Worm (Caenorhabditis elegans) whole organism, early embryonic: ENCODE data around the gene ipla-6.

Experiments
- B0310.2 ChIP-seq: sonication (generic microtip); optimal IDR thresholded peaks from 2 replicates; lab custom pipeline; 2016; ENCODE audit warnings: mild to moderate bottlenecking, missing genetic modification characterization, missing compliant biosample characterization
- F13C5.2 ChIP-seq: sonication (generic microtip); optimal IDR thresholded peaks from 2 replicates; lab custom pipeline; 2017; ENCODE audit warnings: mild to moderate bottlenecking, missing genetic modification characterization, inconsistent platforms, missing compliant biosample characterization
- aly-1 ChIP-seq: sonication (generic microtip); optimal IDR thresholded peaks from 2 replicates; lab custom pipeline; 2016; ENCODE audit warnings: missing genetic modification characterization, missing compliant biosample characterization
- ama-1 ChIP-seq: fragments of 150-350 bp; optimal IDR thresholded peaks from 2 replicates; lab custom pipeline; 2014
- ceh-13 ChIP-seq: fragments of 200-800 bp; sonication (Bioruptor generic); optimal IDR thresholded peaks from 2 replicates; lab custom pipeline; 2018; ENCODE audit warnings: mild to moderate bottlenecking, missing genetic modification characterization, missing compliant biosample characterization
- ceh-36 ChIP-seq: sonication (generic microtip); optimal IDR thresholded peaks from 2 replicates; lab custom pipeline; 2016; ENCODE audit warnings: missing genetic modification characterization, inconsistent platforms, missing compliant biosample characterization
- ets-7 ChIP-seq: sonication (generic microtip); optimal IDR thresholded peaks from 2 replicates; lab custom pipeline; 2016; ENCODE audit warnings: missing genotype, missing genetic modification characterization, missing compliant biosample characterization
- flt-1 ChIP-seq: fragments of 200-800 bp; sonication (Bioruptor generic); IDR thresholded peaks from 2 replicates; pipeline ENCODE4 v1.3.6; 2022; ENCODE audit warnings: missing genetic modification characterization, missing compliant biosample characterization
- hmbx-1 ChIP-seq: sonication (generic microtip); optimal IDR thresholded peaks from 2 replicates; lab custom pipeline; 2016; ENCODE audit warnings: mild to moderate bottlenecking, missing genetic modification characterization, missing compliant biosample characterization
- hmg-4 ChIP-seq: fragments of 200-800 bp; sonication (Bioruptor generic); optimal IDR thresholded peaks from 2 replicates; lab custom pipeline; 2018; ENCODE audit warnings: mild to moderate bottlenecking, missing genetic modification characterization, missing compliant biosample characterization
- hnd-1 ChIP-seq: sonication (generic microtip); optimal IDR thresholded peaks from 2 replicates; lab custom pipeline; 2016; ENCODE audit warnings: missing genetic modification characterization, missing compliant biosample characterization
- pes-1 ChIP-seq: fragments of 200-800 bp; sonication (Bioruptor generic); IDR thresholded peaks from 2 replicates; pipeline ENCODE4 v1.3.6; 2022; ENCODE audit warnings: missing genetic modification reagents, missing genetic modification characterization, missing compliant biosample characterization
- scrt-1 ChIP-seq: fragments of 200-800 bp; sonication (Bioruptor generic); IDR thresholded peaks from 2 replicates; pipeline ENCODE4 v1.3.6; 2022; ENCODE audit warnings: missing genetic modification characterization, missing compliant biosample characterization
- sea-1 ChIP-seq: fragments of 200-800 bp; sonication (Bioruptor generic); conservative IDR thresholded peaks from 2 replicates; pipeline ENCODE4 v1.3.6; 2022; ENCODE audit warnings: missing genetic modification characterization, missing compliant biosample characterization
- tbx-11 ChIP-seq: fragments of 200-800 bp; sonication (Bioruptor generic); IDR thresholded peaks from 2 replicates; pipeline ENCODE4 v1.3.6; 2022; ENCODE audit warnings: missing genetic modification characterization, missing compliant biosample characterization
- tbx-37 ChIP-seq: fragments of 200-800 bp; sonication (Bioruptor generic); conservative IDR thresholded peaks from 2 replicates; pipeline ENCODE4 v1.3.6; 2022; ENCODE audit warnings: missing genetic modification reagents, missing genetic modification characterization, missing compliant biosample characterization
- tra-4 ChIP-seq: sonication (generic microtip); optimal IDR thresholded peaks from 2 replicates; lab custom pipeline; 2017; ENCODE audit warnings: missing genetic modification characterization, missing compliant biosample characterization

Gene ipla-6

ce11 chrIV:6372993-6373392, 35.5 kb downstream of the ipla-6 start, which contains the start of gene smg-3:
TSS of gene smg-3 (minus strand) at chrIV:6373093.
- TF ChIP-seq tra-4 (tag; lab: Kevin White, UChicago) (no peak), B0310.2 (tag; lab: Kevin White, UChicago) (no peak), hmbx-1 (no peak), tbx-37 (GFP tag; lab: Robert Waterston, UW) (no peak), F13C5.2 (tag; lab: Kevin White, UChicago) (no peak), pes-1 (no peak)

- TF ChIP-seq ama-1 (lab: Kevin White, UChicago) (no peak), F13C5.2 (tag; lab: Kevin White, UChicago) (no peak), tra-4 (tag; lab: Kevin White, UChicago) (no peak), flt-1 (GFP tag; lab: Robert Waterston, UW) (no peak), tbx-37 (GFP tag; lab: Robert Waterston, UW) (no peak), sea-1 (GFP tag; lab: Robert Waterston, UW) (no peak), ets-7 (tag; lab: Kevin White, UChicago) (no peak), hmbx-1 (no peak), pes-1 (no peak), aly-1 (no peak), hmg-4 (no peak), ceh-36 (tag; lab: Kevin White, UChicago) (no peak), scrt-1 (GFP tag; lab: Robert Waterston, UW) (no peak), hnd-1 (tag; lab: Kevin White, UChicago) (no peak), ceh-13 (GFP tag; lab: Kevin White, UChicago) (no peak), B0310.2 (tag; lab: Kevin White, UChicago) (no peak), tbx-11 (no peak)
Observed at ce11 chrIV:6373721-6374120, 36.3 kb downstream of the ipla-6 start.

ce11 chrIV:6376473-6377115, 39.1 kb downstream of the ipla-6 start, which contains the start of the genes hrpf-2 and bli-6:
TSS of gene hrpf-2 (minus strand) at chrIV:6376523.
TSS of gene bli-6 (plus strand) at chrIV:6377065.
- TF ChIP-seq F13C5.2 (tag; lab: Kevin White, UChicago) (peak; percentile 55), pes-1 (no peak)

ce11 chrIV:6377335-6378069, 40.0 kb downstream of the ipla-6 start:
- no peak for TF ChIP-seq aly-1
- no peak for TF ChIP-seq ama-1 (lab: Kevin White, UChicago)
- no peak for TF ChIP-seq tbx-37 (GFP tag; lab: Robert Waterston, UW)
- no peak for TF ChIP-seq B0310.2 (tag; lab: Kevin White, UChicago)
- TF ChIP-seq sea-1 (GFP tag; lab: Robert Waterston, UW) = no peak
- no peak for TF ChIP-seq flt-1 (GFP tag; lab: Robert Waterston, UW)
- TF ChIP-seq scrt-1 (GFP tag; lab: Robert Waterston, UW) = no peak
- no peak for TF ChIP-seq tbx-11
- TF ChIP-seq F13C5.2 (tag; lab: Kevin White, UChicago) = no peak
- no peak for TF ChIP-seq ets-7 (tag; lab: Kevin White, UChicago)
- TF ChIP-seq ceh-36 (tag; lab: Kevin White, UChicago) = no peak
- no peak for TF ChIP-seq hnd-1 (tag; lab: Kevin White, UChicago)
- no peak for TF ChIP-seq pes-1
- TF ChIP-seq hmg-4 = no peak
- TF ChIP-seq hmbx-1 = no peak
- no peak for TF ChIP-seq tra-4 (tag; lab: Kevin White, UChicago)
- TF ChIP-seq ceh-13 (GFP tag; lab: Kevin White, UChicago) = no peak

- TF ChIP-seq ceh-13 (GFP tag; lab: Kevin White, UChicago) = no peak
- TF ChIP-seq ets-7 (tag; lab: Kevin White, UChicago) = no peak
- TF ChIP-seq tbx-37 (GFP tag; lab: Robert Waterston, UW) = no peak
- no peak for TF ChIP-seq flt-1 (GFP tag; lab: Robert Waterston, UW)
Observed at ce11 chrIV:6378398-6378797, 40.9 kb downstream of the ipla-6 start.

ce11 chrIV:6383970-6384369, 46.5 kb downstream of the ipla-6 start, which contains the start of gene shl-1:
TSS of gene shl-1 (minus strand) at chrIV:6384070.
- TF ChIP-seq tbx-11 (no peak), hnd-1 (tag; lab: Kevin White, UChicago) (no peak), hmg-4 (no peak), scrt-1 (GFP tag; lab: Robert Waterston, UW) (no peak), tbx-37 (GFP tag; lab: Robert Waterston, UW) (no peak), F13C5.2 (tag; lab: Kevin White, UChicago) (no peak), B0310.2 (tag; lab: Kevin White, UChicago) (no peak), ama-1 (lab: Kevin White, UChicago) (no peak), tra-4 (tag; lab: Kevin White, UChicago) (no peak), flt-1 (GFP tag; lab: Robert Waterston, UW) (no peak), ets-7 (tag; lab: Kevin White, UChicago) (no peak), ceh-13 (GFP tag; lab: Kevin White, UChicago) (no peak), ceh-36 (tag; lab: Kevin White, UChicago) (no peak), hmbx-1 (no peak), sea-1 (GFP tag; lab: Robert Waterston, UW) (no peak), aly-1 (no peak)

ce11 chrIV:6385010-6385409, 47.6 kb downstream of the ipla-6 start:
- TF ChIP-seq ceh-36 (tag; lab: Kevin White, UChicago) (no peak), B0310.2 (tag; lab: Kevin White, UChicago) (no peak), sea-1 (GFP tag; lab: Robert Waterston, UW) (no peak), tbx-11 (no peak), pes-1 (no peak), hmbx-1 (no peak), tbx-37 (GFP tag; lab: Robert Waterston, UW) (no peak), scrt-1 (GFP tag; lab: Robert Waterston, UW) (no peak), ama-1 (lab: Kevin White, UChicago) (no peak), hnd-1 (tag; lab: Kevin White, UChicago) (no peak)
